Fruit fly (Drosophila melanogaster) whole organism, embryonic: ENCODE data around the gene sob.

Experiments
- Atf3 ChIP-seq: fragments of 200-800 bp; sonication (Bioruptor generic); optimal IDR thresholded peaks from 3 replicates; lab custom pipeline; 2016; ENCODE audit warnings: missing biosample characterization, missing genetic modification characterization
- CG10267 ChIP-seq: fragments of 200-800 bp; sonication (Bioruptor generic); optimal IDR thresholded peaks from 2 replicates; lab custom pipeline; 2018; ENCODE audit warnings: missing biosample characterization, mild to moderate bottlenecking, missing genetic modification characterization, moderate library complexity
- CG11696 ChIP-seq: fragments of 200-800 bp; sonication (Bioruptor generic); IDR thresholded peaks from 2 replicates; pipeline ENCODE4 v1.3.6; 2022; ENCODE audit warnings: missing biosample characterization, missing genetic modification characterization
- CG12071 ChIP-seq: fragments of 200-800 bp; sonication (Bioruptor generic); optimal IDR thresholded peaks from 3 replicates; lab custom pipeline; 2018; ENCODE audit warnings: missing biosample characterization, mild to moderate bottlenecking, missing genetic modification characterization
- CG12219 ChIP-seq: fragments of 200-800 bp; sonication (Bioruptor generic); optimal IDR thresholded peaks from 3 replicates; lab custom pipeline; 2018; ENCODE audit warnings: missing biosample characterization, mild to moderate bottlenecking, missing genetic modification characterization
- CG12744 ChIP-seq: fragments of 200-800 bp; sonication (Bioruptor generic); optimal IDR thresholded peaks from 2 replicates; lab custom pipeline; 2016; ENCODE audit warnings: missing biosample characterization, missing genetic modification characterization
- CG14860 ChIP-seq: fragments of 200-800 bp; sonication (Bioruptor generic); IDR thresholded peaks from 3 replicates; pipeline ENCODE4 v1.3.6; 2022; ENCODE audit warnings: missing biosample characterization, missing genetic modification characterization; ENCODE audit not compliant: partially characterized antibody
- CG1529 ChIP-seq: fragments of 200-800 bp; sonication (Bioruptor generic); optimal IDR thresholded peaks from 3 replicates; lab custom pipeline; 2018; ENCODE audit warnings: missing biosample characterization, missing genetic modification characterization
- CG15514 ChIP-seq: fragments of 200-800 bp; sonication (Bioruptor generic); optimal IDR thresholded peaks from 3 replicates; lab custom pipeline; 2017; ENCODE audit warnings: missing biosample characterization, missing genetic modification characterization, mild to moderate bottlenecking, moderate library complexity, missing genetic modification reagents
- CG17829 ChIP-seq: fragments of 200-800 bp; optimal IDR thresholded peaks from 2 replicates; lab custom pipeline; 2019; ENCODE audit warnings: missing biosample characterization, mild to moderate bottlenecking, missing genetic modification characterization, moderate library complexity
- CG18262 ChIP-seq: fragments of 200-800 bp; optimal IDR thresholded peaks from 3 replicates; lab custom pipeline; 2019; ENCODE audit warnings: missing biosample characterization, mild to moderate bottlenecking, missing genetic modification characterization, moderate library complexity
- CG1832 ChIP-seq: fragments of 200-800 bp; sonication (Bioruptor generic); optimal IDR thresholded peaks from 2 replicates; lab custom pipeline; 2017; ENCODE audit warnings: missing biosample characterization, mild to moderate bottlenecking, missing genetic modification characterization, inconsistent platforms
- CG18476 ChIP-seq: fragments of 200-800 bp; sonication (Bioruptor generic); optimal IDR thresholded peaks from 2 replicates; lab custom pipeline; 2016; ENCODE audit warnings: missing biosample characterization, mild to moderate bottlenecking, missing genetic modification characterization
- CG2120 ChIP-seq: fragments of 200-800 bp; sonication (Bioruptor generic); optimal IDR thresholded peaks from 3 replicates; lab custom pipeline; 2016; ENCODE audit warnings: missing biosample characterization, missing genetic modification characterization
- CG3838 ChIP-seq: fragments of 200-800 bp; sonication (Bioruptor generic); optimal IDR thresholded peaks from 3 replicates; lab custom pipeline; 2016; ENCODE audit warnings: missing biosample characterization, missing genetic modification characterization
- CG42726 ChIP-seq: fragments of 200-800 bp; sonication (Bioruptor generic); IDR thresholded peaks from 2 replicates; pipeline ENCODE4 v1.3.6; 2022; ENCODE audit warnings: missing biosample characterization, missing genetic modification characterization; ENCODE audit not compliant: partially characterized antibody
- CG4404 ChIP-seq: fragments of 200-800 bp; sonication (Bioruptor generic); IDR thresholded peaks from 2 replicates; pipeline ENCODE4 v1.3.6; 2022; ENCODE audit warnings: missing biosample characterization, missing genetic modification characterization
- CG5245 ChIP-seq: fragments of 200-800 bp; sonication (Bioruptor generic); optimal IDR thresholded peaks from 3 replicates; lab custom pipeline; 2016; ENCODE audit warnings: missing biosample characterization, missing genetic modification characterization
- CG7987 ChIP-seq: fragments of 200-800 bp; sonication (Bioruptor generic); optimal IDR thresholded peaks from 2 replicates; lab custom pipeline; 2018; ENCODE audit warnings: missing biosample characterization, mild to moderate bottlenecking, missing genetic modification characterization, moderate library complexity
- CG9215 ChIP-seq: fragments of 200-800 bp; sonication (Bioruptor generic); IDR thresholded peaks from 2 replicates; pipeline ENCODE4 v1.3.6; 2022; ENCODE audit warnings: missing biosample characterization, missing genetic modification characterization
- Chrac-16 ChIP-seq: fragments of 200-800 bp; sonication (Bioruptor generic); optimal IDR thresholded peaks from 3 replicates; lab custom pipeline; 2016; ENCODE audit warnings: missing biosample characterization, missing genetic modification characterization
- Deaf1 ChIP-seq: fragments of 200-800 bp; optimal IDR thresholded peaks from 3 replicates; lab custom pipeline; 2019; ENCODE audit warnings: missing biosample characterization, mild to moderate bottlenecking, missing genetic modification characterization, moderate library complexity
- HLH4C ChIP-seq: fragments of 200-800 bp; sonication (Bioruptor generic); IDR thresholded peaks from 3 replicates; pipeline ENCODE4 v1.3.6; 2022; ENCODE audit warnings: missing biosample characterization, missing genetic modification characterization; ENCODE audit not compliant: partially characterized antibody
- Mes4 ChIP-seq: fragments of 200-800 bp; sonication (Bioruptor generic); optimal IDR thresholded peaks from 2 replicates; lab custom pipeline; 2016; ENCODE audit warnings: missing biosample characterization, missing genetic modification characterization
- NC2β ChIP-seq: fragments of 200-800 bp; sonication (Bioruptor generic); optimal IDR thresholded peaks from 2 replicates; lab custom pipeline; 2016; ENCODE audit warnings: missing biosample characterization, missing genetic modification characterization
- NK7.1 ChIP-seq: fragments of 200-800 bp; sonication (Bioruptor generic); optimal IDR thresholded peaks from 3 replicates; lab custom pipeline; 2016; ENCODE audit warnings: missing biosample characterization, missing genetic modification characterization
- NfI ChIP-seq: fragments of 200-800 bp; sonication (Bioruptor generic); optimal IDR thresholded peaks from 3 replicates; lab custom pipeline; 2018; ENCODE audit warnings: missing biosample characterization, mild to moderate bottlenecking, missing genetic modification characterization, moderate library complexity
- Ssrp ChIP-seq: fragments of 200-800 bp; sonication (Bioruptor generic); optimal IDR thresholded peaks from 2 replicates; lab custom pipeline; 2018; ENCODE audit warnings: missing biosample characterization, mild to moderate bottlenecking, missing genetic modification characterization, moderate library complexity
- Stat92E ChIP-seq, 3 experiments: fragments of >200 bp in 2 of 3; fragments of 200-800 bp in 1 of 3; sonication (Bioruptor generic) in 1 of 3; optimal IDR thresholded peaks; 2 replicates each; lab custom pipeline; 2017 to 2019; ENCODE audit warnings: missing biosample characterization in 3 of 3, missing genetic modification characterization in 3 of 3, mild to moderate bottlenecking in 1 of 3, moderate library complexity in 1 of 3
- Trl ChIP-seq, 3 experiments: fragments of >200 bp in 2 of 3; fragments of 200-800 bp in 1 of 3; sonication (Bioruptor generic) in 1 of 3; optimal IDR thresholded peaks; 2 replicates in 1 of 3; 3 replicates in 2 of 3; lab custom pipeline; 2016 to 2017; ENCODE audit warnings: missing biosample characterization in 1 of 3, missing genetic modification characterization in 1 of 3
- Usf ChIP-seq: fragments of 200-800 bp; sonication (Bioruptor generic); optimal IDR thresholded peaks from 2 replicates; lab custom pipeline; 2017; ENCODE audit warnings: missing genotype, missing biosample characterization, missing genetic modification characterization
- az2 ChIP-seq: fragments of 200-800 bp; sonication (Bioruptor generic); optimal IDR thresholded peaks from 3 replicates; lab custom pipeline; 2016; ENCODE audit warnings: missing biosample characterization, missing genetic modification characterization
- chn ChIP-seq: fragments of 200-800 bp; sonication (Bioruptor generic); optimal IDR thresholded peaks from 2 replicates; lab custom pipeline; 2016; ENCODE audit warnings: missing biosample characterization, missing genetic modification characterization
- ci ChIP-seq: fragments of 200-800 bp; sonication (Bioruptor generic); IDR thresholded peaks from 3 replicates; pipeline ENCODE4 v1.3.6; 2022; ENCODE audit warnings: missing biosample characterization, missing genetic modification characterization
- dysf ChIP-seq: fragments of 200-800 bp; sonication (Bioruptor generic); IDR thresholded peaks from 3 replicates; pipeline ENCODE4 v1.3.6; 2022; ENCODE audit warnings: missing biosample characterization, missing genetic modification characterization
- eve ChIP-seq, 2 experiments: fragments of >200 bp; optimal IDR thresholded peaks; 2 replicates each; lab custom pipeline; 2017; ENCODE audit warnings: missing biosample characterization in 2 of 2, missing genetic modification characterization in 2 of 2
- eyg ChIP-seq: fragments of 200-800 bp; sonication (Bioruptor generic); optimal IDR thresholded peaks from 3 replicates; lab custom pipeline; 2016; ENCODE audit warnings: missing biosample characterization, missing genetic modification characterization
- ham ChIP-seq: fragments of 200-800 bp; sonication (Bioruptor generic); IDR thresholded peaks from 2 replicates; pipeline ENCODE4 v1.3.6; 2022; ENCODE audit warnings: missing biosample characterization, missing genetic modification characterization
- inv ChIP-seq: fragments of 200-800 bp; sonication (Bioruptor generic); IDR thresholded peaks from 2 replicates; pipeline ENCODE4 v1.3.6; 2022; ENCODE audit warnings: missing biosample characterization, missing genetic modification characterization; ENCODE audit not compliant: partially characterized antibody
- kay ChIP-seq: fragments of 200-800 bp; sonication (Bioruptor generic); optimal IDR thresholded peaks from 2 replicates; lab custom pipeline; 2016; ENCODE audit warnings: missing biosample characterization, missing genetic modification characterization
- lov ChIP-seq, 2 experiments: fragments of 200-800 bp in 1 of 2; fragments of >200 bp in 1 of 2; sonication (Bioruptor generic) in 1 of 2; IDR thresholded peaks in 1 of 2; optimal IDR thresholded peaks in 1 of 2; 2 replicates in 1 of 2; 3 replicates in 1 of 2; pipeline versions ENCODE4 v1.3.6 to Lab custom; 2017 to 2022; ENCODE audit warnings: missing biosample characterization in 1 of 2, missing genetic modification characterization in 1 of 2
- mld ChIP-seq: fragments of 200-800 bp; sonication (Bioruptor generic); IDR thresholded peaks from 3 replicates; pipeline ENCODE4 v1.3.6; 2022; ENCODE audit warnings: missing biosample characterization, missing genetic modification characterization; ENCODE audit not compliant: partially characterized antibody
- p53 ChIP-seq: fragments of 200-800 bp; sonication (Bioruptor generic); optimal IDR thresholded peaks from 2 replicates; lab custom pipeline; 2016; ENCODE audit warnings: missing biosample characterization, missing genetic modification characterization
- pan ChIP-seq, 4 experiments: fragments of >200 bp in 3 of 4; fragments of 200-800 bp in 1 of 4; sonication (Bioruptor generic) in 1 of 4; optimal IDR thresholded peaks in 3 of 4; IDR thresholded peaks in 1 of 4; 2 replicates each; pipeline versions ENCODE4 v1.3.6 to Lab custom; 2017 to 2022; ENCODE audit warnings: missing biosample characterization in 2 of 4, missing genetic modification characterization in 2 of 4, mixed read lengths in 1 of 4
- pb ChIP-seq: fragments of 200-800 bp; sonication (Bioruptor generic); optimal IDR thresholded peaks from 3 replicates; lab custom pipeline; 2016; ENCODE audit warnings: missing biosample characterization, missing genetic modification characterization
- shn ChIP-seq: fragments of 200-800 bp; sonication (Bioruptor generic); optimal IDR thresholded peaks from 3 replicates; lab custom pipeline; 2016; ENCODE audit warnings: missing biosample characterization, missing genetic modification characterization
- sim ChIP-seq: fragments of 200-800 bp; sonication (Bioruptor generic); IDR thresholded peaks from 2 replicates; pipeline ENCODE4 v1.3.6; 2022; ENCODE audit warnings: missing biosample characterization, missing genetic modification characterization
- trh ChIP-seq: fragments of 200-800 bp; sonication (Bioruptor generic); optimal IDR thresholded peaks from 2 replicates; lab custom pipeline; 2016; ENCODE audit warnings: missing biosample characterization, missing genetic modification characterization
- unc-4 ChIP-seq: fragments of 200-800 bp; sonication (Bioruptor generic); IDR thresholded peaks from 2 replicates; pipeline ENCODE4 v1.3.6; 2022; ENCODE audit warnings: missing biosample characterization, missing genetic modification characterization; ENCODE audit not compliant: partially characterized antibody
- wdn ChIP-seq: fragments of 200-800 bp; sonication (Bioruptor generic); IDR thresholded peaks from 2 replicates; pipeline ENCODE4 v1.3.6; 2022; ENCODE audit warnings: missing biosample characterization, missing genetic modification characterization

Gene sob

dm6 chr2L:3569892-3570291 lies 10.7 kb downstream of the sob start (continued):
- TF ChIP-seq Chrac-16 (GFP tag; lab: Kevin White, UChicago): peak; percentile 15
- TF ChIP-seq CG1832: no peak
- TF ChIP-seq CG1529 (GFP tag; lab: Kevin White, UChicago): no peak
- no peak for TF ChIP-seq sim (GFP tag; lab: Robert Waterston, UW)
- TF ChIP-seq NfI: no peak
- TF ChIP-seq ham: no peak
- no peak for TF ChIP-seq lov (optimal IDR thresholded peaks at IDR 0.05; lab: Kevin White, UChicago)
- no peak for TF ChIP-seq lov (GFP tag; IDR thresholded peaks at IDR 0.05; lab: Robert Waterston, UW)
- TF ChIP-seq Stat92E (GFP tag; optimal IDR thresholded peaks at IDR 0.05; lab: Kevin White, UChicago): no peak
- TF ChIP-seq CG12219 (GFP tag; lab: Kevin White, UChicago): no peak
- peak; percentile 53 for TF ChIP-seq CG10267
- TF ChIP-seq shn (GFP tag; lab: Kevin White, UChicago): no peak
- TF ChIP-seq Atf3 (GFP tag; lab: Kevin White, UChicago): no peak
- no peak for TF ChIP-seq ci
- TF ChIP-seq Mes4 (GFP tag; lab: Kevin White, UChicago): no peak
- no peak for TF ChIP-seq NC2β
- TF ChIP-seq pan (optimal IDR thresholded peaks at IDR 0.05; lab: Kevin White, UChicago): no peak
- TF ChIP-seq pan (GFP tag; optimal IDR thresholded peaks at IDR 0.05 in 1 of 2, IDR thresholded peaks at IDR 0.05 in 1 of 2): peak in 1 of 2 experiments; percentile 55
- TF ChIP-seq pb (GFP tag; lab: Kevin White, UChicago): no peak
- TF ChIP-seq NK7.1 (GFP tag; lab: Kevin White, UChicago): no peak
- TF ChIP-seq CG15514: no peak
- TF ChIP-seq mld (GFP tag; lab: Robert Waterston, UW): no peak
- TF ChIP-seq chn (GFP tag; lab: Kevin White, UChicago): no peak
- no peak for TF ChIP-seq Deaf1
- no peak for TF ChIP-seq Usf
- TF ChIP-seq az2 (GFP tag; lab: Kevin White, UChicago): peak; percentile 2
- no peak for TF ChIP-seq inv (GFP tag; lab: Robert Waterston, UW)
- no peak for TF ChIP-seq trh
- no peak for TF ChIP-seq CG7987 (GFP tag; lab: Kevin White, UChicago)
- TF ChIP-seq HLH4C: no peak
- no peak for TF ChIP-seq eyg (GFP tag; lab: Kevin White, UChicago)
- TF ChIP-seq CG12071 (GFP tag; lab: Kevin White, UChicago): no peak
- TF ChIP-seq wdn: no peak
- TF ChIP-seq CG4404 (GFP tag; lab: Robert Waterston, UW): no peak
- no peak for TF ChIP-seq CG12744 (GFP tag; lab: Kevin White, UChicago)
- no peak for TF ChIP-seq CG9215
- no peak for TF ChIP-seq unc-4 (GFP tag; lab: Robert Waterston, UW)
- TF ChIP-seq dysf (GFP tag; lab: Robert Waterston, UW): peak; percentile 60; the same call in 2 of the 3 replicates
- peak; percentile 57 for TF ChIP-seq CG18262 (tag; lab: Kevin White, UChicago)
- TF ChIP-seq CG11696: no peak
- TF ChIP-seq eve (GFP tag; optimal IDR thresholded peaks at IDR 0.05; lab: Kevin White, UChicago): peak in 1 of 2 experiments; percentile 2
- no peak for TF ChIP-seq Trl (optimal IDR thresholded peaks at IDR 0.05; lab: Kevin White, UChicago)
- TF ChIP-seq Trl (GFP tag; optimal IDR thresholded peaks at IDR 0.05; lab: Kevin White, UChicago): no peak
- TF ChIP-seq CG17829 (tag; lab: Kevin White, UChicago): peak; percentile 28
- no peak for TF ChIP-seq p53 (GFP tag; lab: Kevin White, UChicago)
- TF ChIP-seq CG5245 (GFP tag; lab: Kevin White, UChicago): no peak
- TF ChIP-seq CG42726 (GFP tag; lab: Robert Waterston, UW): no peak
- TF ChIP-seq CG18476: no peak
- TF ChIP-seq CG2120 (GFP tag; lab: Kevin White, UChicago): peak; percentile 22
- no peak for TF ChIP-seq kay
- no peak for TF ChIP-seq Ssrp (tag; lab: Kevin White, UChicago)
- TF ChIP-seq CG14860 (GFP tag; lab: Robert Waterston, UW): no peak
- no peak for TF ChIP-seq CG3838 (GFP tag; lab: Kevin White, UChicago)
